Fruit fly (Drosophila melanogaster) S2 (cell line): ENCODE data around the gene CG44362.

Source experiments
- CG8478 ChIP-seq: fragments of >200 bp; optimal IDR thresholded peaks from 2 replicates; lab custom pipeline; 2018
- CTCF ChIP-seq, 2 experiments: fragments of >200 bp; optimal IDR thresholded peaks; 2 replicates each; lab custom pipeline; 2018

Gene CG44362

DNA sequence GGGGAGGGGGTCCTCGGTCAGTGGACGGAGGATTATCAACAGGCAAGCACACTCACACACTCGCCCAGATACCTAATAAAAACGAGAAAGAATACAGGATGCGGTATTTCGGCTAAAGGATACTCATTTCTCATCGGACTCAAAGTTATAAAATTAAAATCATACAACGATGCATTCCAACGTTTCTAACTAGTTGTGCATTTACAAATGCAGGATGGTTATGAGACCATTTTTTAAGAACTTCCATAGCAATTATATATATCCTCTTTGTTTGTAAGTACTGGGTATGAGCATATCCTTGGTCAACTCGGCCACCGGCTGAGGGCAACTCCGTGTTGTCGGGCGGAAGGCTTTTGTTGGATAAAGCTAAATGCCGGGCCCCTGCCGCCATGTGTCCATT lies 5.0 kb downstream of the CG44362 start:
- TF ChIP-seq CTCF (optimal IDR thresholded peaks at IDR 0.05; lab: Kevin White, UChicago) (no peak), CG8478 (lab: Kevin White, UChicago) (no peak)

DNA sequence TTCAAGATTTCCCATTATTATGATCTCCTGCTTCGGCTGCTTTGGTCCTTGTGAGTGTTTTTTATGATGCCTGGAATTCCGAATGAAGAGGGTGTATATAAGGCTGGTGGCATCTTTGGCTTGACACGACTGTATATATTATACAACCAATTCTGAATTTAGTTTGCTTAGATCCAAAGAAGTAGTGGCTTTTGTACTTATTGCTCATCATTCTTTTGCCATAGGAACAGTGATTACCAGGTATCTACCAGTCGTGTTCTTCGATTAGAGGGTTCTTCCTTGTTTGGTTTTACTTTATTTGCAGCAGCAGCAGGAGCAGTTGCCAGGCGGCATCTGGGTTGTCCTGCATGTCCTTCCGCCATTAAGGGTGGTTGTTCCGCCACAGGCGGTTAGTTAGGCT lies 6.2 kb downstream of the CG44362 start:
- no peak for TF ChIP-seq CTCF (optimal IDR thresholded peaks at IDR 0.05; lab: Kevin White, UChicago)
- no peak for TF ChIP-seq CG8478 (lab: Kevin White, UChicago)

DNA sequence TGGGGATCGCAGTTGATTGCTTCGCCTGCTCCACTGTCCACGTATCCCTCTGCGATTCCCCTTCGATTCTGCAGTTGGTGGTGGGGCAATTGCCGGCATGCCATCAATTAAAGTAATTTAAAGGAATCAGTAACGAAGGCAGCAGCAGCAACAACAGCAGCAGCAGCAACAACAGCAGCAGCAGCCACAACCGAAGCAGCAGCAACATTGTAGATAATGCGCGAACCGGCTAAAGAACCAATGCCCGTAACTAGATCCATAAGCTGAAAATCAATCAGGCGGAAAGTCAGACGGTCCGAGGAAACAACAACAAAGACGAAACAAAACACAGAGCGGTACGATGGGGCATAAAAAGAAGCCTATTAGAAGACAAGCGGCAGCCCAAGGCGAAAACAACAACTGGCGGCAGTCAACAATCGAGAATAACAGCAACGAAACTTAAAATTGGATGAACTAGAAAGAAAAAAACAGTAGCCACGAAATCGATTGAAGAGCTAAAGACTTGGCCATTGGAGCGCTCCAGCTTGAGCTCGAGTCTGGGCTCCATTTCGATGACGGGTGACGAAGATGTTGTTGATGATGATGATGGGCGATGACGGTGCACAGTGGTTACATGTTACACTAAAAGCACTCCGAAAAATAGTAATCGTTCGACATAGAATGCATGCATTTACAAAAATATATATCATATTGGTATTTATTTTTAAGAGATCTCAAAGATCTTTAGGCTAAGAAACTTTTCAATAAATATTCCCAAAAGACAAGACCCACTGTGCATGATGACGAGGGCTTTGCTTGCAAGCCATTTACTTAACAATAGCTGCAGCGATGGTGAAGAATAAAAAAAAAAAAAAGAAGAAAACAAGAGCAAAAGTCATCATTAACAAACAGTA lies 8.3 kb downstream of the CG44362 start:
- TF ChIP-seq CG8478 (lab: Kevin White, UChicago) (no peak), CTCF (optimal IDR thresholded peaks at IDR 0.05; lab: Kevin White, UChicago) (no peak)

DNA sequence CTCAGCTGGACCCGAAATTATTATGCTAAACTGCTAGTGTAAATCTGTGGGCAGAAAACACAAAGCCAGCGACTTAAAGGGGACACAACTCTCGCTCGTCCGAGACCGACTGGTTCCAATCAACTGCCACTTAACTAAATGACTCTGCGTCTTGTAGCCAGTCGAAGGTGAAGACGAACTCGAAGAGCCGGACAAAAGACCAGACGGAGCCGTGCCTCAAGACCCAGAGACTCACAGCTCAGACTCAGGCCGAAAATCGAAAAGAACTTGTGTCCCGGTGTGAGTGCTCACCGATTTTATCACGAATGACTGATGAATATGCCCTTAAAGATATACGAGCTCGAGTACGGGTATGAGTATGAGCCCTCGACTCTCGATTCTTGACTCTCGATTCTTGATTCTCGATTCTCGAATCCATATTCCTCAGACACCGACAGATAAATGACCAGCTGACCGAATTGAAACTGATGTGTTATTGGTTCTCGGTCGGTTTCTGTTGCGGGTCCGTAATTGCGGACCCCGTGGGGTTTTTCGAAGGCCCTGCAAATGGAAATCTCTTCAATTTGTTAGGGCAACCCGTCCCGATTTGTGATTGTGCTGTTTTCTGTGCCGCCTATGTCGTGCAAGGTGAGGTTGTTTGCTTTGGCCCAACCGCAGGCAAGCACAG lies 9.3 kb downstream of the CG44362 start:
- no peak for TF ChIP-seq CG8478 (lab: Kevin White, UChicago)
- TF ChIP-seq CTCF (optimal IDR thresholded peaks at IDR 0.05; lab: Kevin White, UChicago): no peak

DNA sequence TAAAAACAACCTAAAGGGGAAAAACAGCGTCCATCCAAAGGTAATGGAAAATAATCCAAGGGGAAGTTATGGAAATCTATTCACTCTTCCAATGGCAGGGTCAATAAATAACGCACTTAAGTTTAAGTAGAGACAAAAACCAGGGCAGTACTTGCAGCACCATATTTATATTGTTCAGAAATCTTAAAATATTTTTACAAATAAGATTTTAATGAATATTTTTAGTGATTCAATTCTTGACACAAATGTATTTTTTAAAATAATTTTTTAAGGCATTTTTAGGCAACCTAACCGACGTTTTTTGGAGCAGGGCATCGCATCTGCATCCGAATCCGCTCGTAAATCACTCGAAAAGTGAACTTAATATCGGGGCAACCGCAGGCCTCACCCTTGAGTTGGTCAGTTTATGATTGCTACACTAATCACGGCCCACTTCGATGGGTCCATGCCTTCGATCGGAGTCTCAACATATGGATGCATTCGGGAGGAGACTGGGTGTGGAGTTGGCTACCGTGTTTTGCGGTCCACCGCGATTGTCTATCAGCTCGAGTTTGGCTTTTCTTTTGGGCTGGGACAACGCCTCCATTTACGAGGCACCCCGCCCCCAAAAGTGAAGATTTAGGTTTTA lies 10.0 kb downstream of the CG44362 start:
- TF ChIP-seq CG8478 (lab: Kevin White, UChicago) (no peak), CTCF (optimal IDR thresholded peaks at IDR 0.05; lab: Kevin White, UChicago) (no peak)

DNA sequence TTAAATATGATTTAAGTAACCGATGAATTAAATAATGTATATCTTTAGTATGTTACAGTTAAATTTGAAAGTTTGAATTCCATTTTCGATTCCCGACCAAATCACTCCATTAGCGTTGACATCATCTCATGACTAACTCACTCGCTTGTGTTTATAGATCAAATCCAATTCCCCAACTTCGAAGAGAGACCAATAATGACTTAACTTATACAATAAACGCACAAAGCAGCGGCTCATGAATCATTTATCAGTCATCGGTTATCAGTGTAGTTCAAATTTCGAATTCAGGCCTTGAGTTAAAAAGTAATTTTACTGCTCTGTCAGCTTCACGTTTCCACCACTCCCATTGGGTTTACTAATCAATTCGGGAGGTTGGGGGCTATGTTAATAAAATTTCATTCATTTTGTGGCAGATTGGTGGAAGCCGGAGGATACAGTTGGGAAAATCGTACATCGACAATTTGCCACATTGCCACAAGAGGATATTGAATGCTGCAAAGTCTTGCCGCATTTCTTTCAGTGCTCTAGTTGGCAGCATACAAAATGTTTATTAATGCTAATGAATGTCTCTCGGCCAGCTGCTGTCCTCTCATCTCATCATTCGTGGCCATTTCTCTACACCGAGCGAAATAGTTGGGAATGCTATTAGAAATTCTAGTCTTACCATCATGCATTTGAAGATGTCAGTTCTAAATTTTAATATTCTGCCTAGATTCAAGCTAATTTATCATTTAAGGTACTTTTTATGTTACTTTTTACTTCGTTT lies 11.1 kb downstream of the CG44362 start:
- TF ChIP-seq CG8478 (lab: Kevin White, UChicago): no peak
- TF ChIP-seq CTCF (optimal IDR thresholded peaks at IDR 0.05; lab: Kevin White, UChicago): no peak

DNA sequence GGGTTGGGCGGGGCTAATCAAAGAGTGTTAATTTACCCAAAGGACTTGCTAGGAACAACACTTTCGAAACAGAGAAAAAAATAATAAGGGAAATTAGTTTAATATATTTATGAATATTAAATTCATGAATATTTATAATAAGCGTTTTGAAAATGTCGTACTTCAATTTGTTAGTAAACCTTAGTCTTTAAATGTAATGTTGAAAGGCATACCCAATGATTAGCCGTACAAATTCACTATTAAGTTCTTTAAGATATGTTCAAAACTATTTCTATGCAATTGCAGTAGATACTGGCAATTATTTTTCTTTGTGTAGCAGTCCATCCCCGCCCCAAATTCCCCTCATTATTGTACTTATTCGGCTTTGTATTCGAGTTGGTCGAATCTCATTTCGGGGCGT lies 13.2 kb downstream of the CG44362 start:
- TF ChIP-seq CTCF (optimal IDR thresholded peaks at IDR 0.05; lab: Kevin White, UChicago) (no peak), CG8478 (lab: Kevin White, UChicago) (no peak)

DNA sequence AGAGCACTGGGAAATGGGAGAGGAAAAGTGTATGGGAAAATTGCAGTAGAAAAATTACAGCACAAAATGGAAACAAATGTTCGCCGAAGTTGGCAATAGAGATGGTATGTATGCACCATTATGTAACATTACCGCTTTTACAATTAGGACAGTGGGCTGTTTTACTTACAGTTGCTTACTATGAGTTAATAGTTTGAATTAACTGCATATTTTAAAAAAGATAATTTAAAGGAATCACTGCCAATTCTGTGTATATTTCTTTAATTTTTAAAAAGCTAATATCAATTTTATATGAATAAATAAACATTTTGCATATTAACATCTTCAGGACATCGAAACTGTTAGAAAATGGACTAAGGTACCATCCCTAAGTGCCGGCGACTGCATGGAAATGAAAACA lies 16.4 kb downstream of the CG44362 start:
- no peak for TF ChIP-seq CTCF (optimal IDR thresholded peaks at IDR 0.05; lab: Kevin White, UChicago)

DNA sequence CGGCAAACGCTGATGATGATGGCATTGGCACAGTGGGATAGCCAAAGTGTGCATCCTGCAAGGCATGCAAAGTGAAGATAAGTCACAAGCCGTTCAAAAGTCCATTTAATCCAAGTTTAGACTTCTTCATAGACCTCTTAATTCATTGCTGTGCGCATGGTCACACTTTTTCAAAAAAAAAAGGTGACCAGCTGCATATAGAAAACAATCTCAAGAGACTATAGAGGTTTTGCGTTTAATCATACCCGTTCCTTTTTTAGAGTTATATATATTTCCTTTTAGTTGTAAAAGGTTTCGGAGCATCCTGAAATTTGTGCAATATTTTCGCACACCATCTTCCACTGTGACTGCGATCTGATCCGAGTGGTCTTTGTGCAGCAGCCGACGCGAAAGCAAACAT lies 17.1 kb downstream of the CG44362 start:
- TF ChIP-seq CG8478 (lab: Kevin White, UChicago) (no peak), CTCF (optimal IDR thresholded peaks at IDR 0.05; lab: Kevin White, UChicago) (no peak)

DNA sequence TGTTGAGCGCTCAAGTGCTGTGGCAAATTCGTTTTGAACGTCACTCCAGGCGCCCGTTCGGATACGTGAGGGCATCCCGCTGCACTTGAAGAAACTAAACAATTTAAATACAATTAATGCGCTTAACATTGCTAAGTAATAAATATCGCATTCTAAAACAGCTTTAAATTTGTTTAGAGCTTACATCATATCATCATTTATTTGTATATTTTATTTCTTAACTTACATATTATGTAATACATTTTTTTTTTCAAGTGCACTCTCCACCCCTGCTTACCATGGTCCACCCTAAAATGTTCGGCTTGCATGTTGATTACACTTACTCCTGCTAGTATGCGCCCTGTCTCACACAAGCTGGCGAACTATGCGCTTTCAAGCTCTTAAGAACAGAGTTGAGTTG lies 18.0 kb downstream of the CG44362 start:
- TF ChIP-seq CTCF (optimal IDR thresholded peaks at IDR 0.05; lab: Kevin White, UChicago): no peak
- no peak for TF ChIP-seq CG8478 (lab: Kevin White, UChicago)

DNA sequence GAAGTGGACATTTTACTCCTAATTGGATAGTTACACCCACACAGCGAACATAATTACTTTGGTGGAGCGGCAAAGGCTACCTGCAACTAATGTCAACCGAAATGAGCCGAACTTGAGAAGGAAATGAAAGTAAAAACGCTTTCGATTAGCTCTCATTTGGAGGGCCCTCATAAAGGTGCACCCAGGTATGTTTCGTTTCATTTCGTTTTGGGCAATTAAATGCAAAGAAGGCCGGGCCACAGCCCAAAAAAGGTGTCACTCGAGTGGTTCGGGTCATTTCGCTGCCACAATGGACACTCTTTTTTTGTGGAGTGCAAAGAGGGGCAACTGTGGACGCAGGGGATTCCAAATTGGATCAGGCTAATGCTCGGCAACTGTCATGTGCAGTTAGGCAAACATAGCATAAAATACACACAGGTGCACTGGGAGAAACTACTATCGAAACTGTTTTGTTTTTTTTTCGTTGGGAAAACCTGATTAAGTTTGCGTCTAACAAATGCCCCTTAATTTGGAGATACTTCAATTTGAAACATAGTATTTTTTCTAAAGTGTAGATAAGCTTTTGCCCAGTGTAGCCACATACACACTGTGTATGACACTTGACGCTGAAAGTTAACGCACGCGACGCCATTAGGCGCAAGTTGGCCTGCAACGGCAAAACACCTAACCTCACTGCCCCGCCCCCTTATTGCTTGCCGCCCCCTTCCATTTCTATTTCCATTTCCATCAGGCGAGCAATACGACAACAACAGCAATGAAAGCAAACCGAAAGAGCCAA lies 19.3 kb downstream of the CG44362 start:
- TF ChIP-seq CTCF (optimal IDR thresholded peaks at IDR 0.05; lab: Kevin White, UChicago): no peak

DNA sequence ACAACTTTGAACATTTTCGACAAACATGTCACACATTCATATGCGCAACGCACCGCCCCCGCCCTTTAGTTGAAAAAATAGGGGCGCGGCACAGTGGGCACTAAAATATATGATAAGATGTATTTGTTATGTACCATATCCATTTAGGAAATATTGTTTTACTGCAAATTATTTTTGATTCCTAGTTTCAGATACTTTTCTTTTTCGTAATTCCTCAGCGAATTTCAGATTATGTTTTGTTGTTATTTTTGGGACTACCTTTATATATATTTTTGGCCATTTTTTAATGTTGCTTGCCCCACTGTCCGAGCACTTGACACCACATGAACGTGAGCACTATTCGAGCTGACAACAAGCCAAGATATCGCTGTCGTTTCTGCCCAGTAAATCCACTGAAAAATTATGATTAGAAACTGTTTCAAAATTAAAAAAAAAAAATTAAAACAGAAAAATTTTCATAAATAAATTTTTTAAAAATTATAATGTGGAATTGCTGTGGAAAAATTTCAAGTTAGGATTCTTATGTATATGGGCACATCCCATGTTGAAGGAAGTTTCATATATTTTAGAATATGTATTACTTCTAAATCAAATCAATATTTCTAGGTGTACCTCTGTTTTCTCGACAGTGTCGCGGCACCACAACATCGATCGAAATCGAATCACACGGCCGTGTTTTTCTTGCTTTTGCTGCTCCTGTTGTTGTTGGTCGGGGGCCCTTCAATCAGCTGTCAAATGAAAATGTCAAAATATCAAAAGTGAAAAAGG lies 20.1 kb downstream of the CG44362 start:
- TF ChIP-seq CTCF (optimal IDR thresholded peaks at IDR 0.05; lab: Kevin White, UChicago) (no peak), CG8478 (lab: Kevin White, UChicago) (no peak)

DNA sequence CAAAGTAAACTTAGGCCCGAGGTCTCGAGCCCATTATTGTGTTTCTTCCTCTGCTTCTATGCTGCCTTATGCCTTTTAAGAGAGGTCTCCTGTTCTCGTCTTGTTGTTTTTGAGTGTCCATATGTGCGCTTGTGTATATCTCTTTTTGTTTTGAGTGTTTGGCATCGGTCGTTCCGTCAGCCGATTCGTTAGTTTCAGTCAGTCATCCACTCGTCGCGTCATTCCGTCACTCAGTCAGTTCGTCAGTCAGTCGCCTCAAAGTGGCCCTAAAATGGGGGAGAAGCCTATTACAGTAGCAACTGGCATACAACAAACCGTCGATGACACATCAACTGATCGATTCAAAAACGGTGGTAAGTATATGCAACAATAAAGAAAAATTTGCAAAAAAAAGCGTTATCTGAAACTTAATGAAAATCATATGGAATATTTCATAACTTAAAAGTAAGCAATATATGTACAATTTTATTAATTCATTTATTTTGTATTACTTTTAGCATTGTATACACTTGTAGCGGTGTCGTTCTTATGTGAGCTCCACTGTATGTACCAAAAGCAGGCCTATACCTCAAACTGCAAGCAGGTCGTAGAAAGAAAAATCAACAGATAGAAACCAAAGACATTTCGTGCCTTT lies 20.8 kb downstream of the CG44362 start:
- TF ChIP-seq CG8478 (lab: Kevin White, UChicago) (no peak), CTCF (optimal IDR thresholded peaks at IDR 0.05; lab: Kevin White, UChicago) (no peak)
